Fruit fly (Drosophila melanogaster) whole organism, embryonic: ENCODE results near the gene fliI.

Experiments used
- Antp ChIP-seq: fragments of 200-800 bp; sonication (Bioruptor generic); optimal IDR thresholded peaks from 3 replicates; lab custom pipeline; 2016; ENCODE audit warnings: missing biosample characterization, missing genetic modification characterization
- Atf3 ChIP-seq: fragments of 200-800 bp; sonication (Bioruptor generic); optimal IDR thresholded peaks from 3 replicates; lab custom pipeline; 2016; ENCODE audit warnings: missing biosample characterization, missing genetic modification characterization
- Bdp1 ChIP-seq: fragments of 200-800 bp; sonication (Bioruptor generic); optimal IDR thresholded peaks from 3 replicates; lab custom pipeline; 2016; ENCODE audit warnings: missing biosample characterization, missing genetic modification characterization
- Blimp-1 ChIP-seq: fragments of 200-800 bp; sonication (Bioruptor generic); optimal IDR thresholded peaks from 3 replicates; lab custom pipeline; 2018; ENCODE audit warnings: missing biosample characterization, missing genetic modification characterization, mild to moderate bottlenecking, moderate library complexity, missing genetic modification reagents
- Bteb2 ChIP-seq: fragments of 200-800 bp; sonication (Bioruptor generic); optimal IDR thresholded peaks from 2 replicates; lab custom pipeline; 2016; ENCODE audit warnings: missing biosample characterization, missing genetic modification characterization
- CG11504 ChIP-seq: fragments of 200-800 bp; sonication (Bioruptor generic); optimal IDR thresholded peaks from 3 replicates; lab custom pipeline; 2019; ENCODE audit warnings: missing biosample characterization, mild to moderate bottlenecking, missing genetic modification characterization, moderate library complexity
- CG13424 ChIP-seq: fragments of 200-800 bp; sonication (Bioruptor generic); optimal IDR thresholded peaks from 2 replicates; lab custom pipeline; 2019; ENCODE audit warnings: missing biosample characterization, mild to moderate bottlenecking, missing genetic modification characterization, moderate library complexity
- CG13775 ChIP-seq: fragments of 200-800 bp; sonication (Bioruptor generic); optimal IDR thresholded peaks from 3 replicates; lab custom pipeline; 2017; ENCODE audit warnings: missing biosample characterization, mild to moderate bottlenecking, missing genetic modification characterization
- CG14667 ChIP-seq: fragments of 200-800 bp; sonication (Bioruptor generic); IDR thresholded peaks from 2 replicates; pipeline ENCODE4 v1.3.6; 2022; ENCODE audit warnings: missing biosample characterization, missing genetic modification characterization
- CG14965 ChIP-seq: fragments of 200-800 bp; sonication (Bioruptor generic); optimal IDR thresholded peaks from 2 replicates; lab custom pipeline; 2016; ENCODE audit warnings: missing biosample characterization, missing genetic modification characterization, borderline replicate concordance
- CG15073 ChIP-seq: fragments of 200-800 bp; sonication (Bioruptor generic); optimal IDR thresholded peaks from 2 replicates; lab custom pipeline; 2016; ENCODE audit warnings: missing biosample characterization, missing genetic modification characterization
- CG15479 ChIP-seq: fragments of 200-800 bp; sonication (Bioruptor generic); optimal IDR thresholded peaks from 3 replicates; lab custom pipeline; 2019; ENCODE audit warnings: missing biosample characterization, mild to moderate bottlenecking, missing genetic modification characterization, moderate library complexity
- CG15514 ChIP-seq: fragments of 200-800 bp; sonication (Bioruptor generic); optimal IDR thresholded peaks from 3 replicates; lab custom pipeline; 2017; ENCODE audit warnings: missing biosample characterization, missing genetic modification characterization, mild to moderate bottlenecking, moderate library complexity, missing genetic modification reagents
- CG15601 ChIP-seq: fragments of 200-800 bp; sonication (Bioruptor generic); optimal IDR thresholded peaks from 3 replicates; lab custom pipeline; 2019; ENCODE audit warnings: missing biosample characterization, mild to moderate bottlenecking, missing genetic modification characterization, moderate library complexity
- CG16863 ChIP-seq: fragments of 200-800 bp; sonication (Bioruptor generic); optimal IDR thresholded peaks from 3 replicates; lab custom pipeline; 2016; ENCODE audit warnings: missing biosample characterization, missing genetic modification characterization
- CG18764 ChIP-seq: fragments of 200-800 bp; sonication (Bioruptor generic); optimal IDR thresholded peaks from 3 replicates; lab custom pipeline; 2016; ENCODE audit warnings: missing biosample characterization, missing genetic modification characterization
- CG2129 ChIP-seq: fragments of 200-800 bp; sonication (Bioruptor generic); IDR thresholded peaks from 2 replicates; pipeline ENCODE4 v1.3.6; 2022; ENCODE audit warnings: missing biosample characterization, missing genetic modification characterization; ENCODE audit not compliant: partially characterized antibody
- CG4820 ChIP-seq: fragments of 200-800 bp; sonication (Bioruptor generic); optimal IDR thresholded peaks from 3 replicates; lab custom pipeline; 2016; ENCODE audit warnings: missing biosample characterization, missing genetic modification characterization
- CG5180 ChIP-seq: fragments of 200-800 bp; sonication (Bioruptor generic); optimal IDR thresholded peaks from 3 replicates; lab custom pipeline; 2017; ENCODE audit warnings: missing biosample characterization, missing genetic modification characterization, mild to moderate bottlenecking, moderate library complexity, missing genetic modification reagents
- CG7372 ChIP-seq: fragments of 200-800 bp; sonication (Bioruptor generic); IDR thresholded peaks from 2 replicates; pipeline ENCODE4 v1.3.6; 2022; ENCODE audit warnings: missing biosample characterization, missing genetic modification characterization
- CG7786 ChIP-seq: fragments of 200-800 bp; sonication (Bioruptor generic); optimal IDR thresholded peaks from 2 replicates; lab custom pipeline; 2016; ENCODE audit warnings: missing biosample characterization, missing genetic modification characterization
- CG9437 ChIP-seq: fragments of 200-800 bp; sonication (Bioruptor generic); optimal IDR thresholded peaks from 2 replicates; lab custom pipeline; 2018; ENCODE audit warnings: missing biosample characterization, mild to moderate bottlenecking, missing genetic modification characterization
- CoRest ChIP-seq: fragments of 200-800 bp; sonication (Bioruptor generic); optimal IDR thresholded peaks from 3 replicates; lab custom pipeline; 2018; ENCODE audit warnings: missing biosample characterization, mild to moderate bottlenecking, missing genetic modification characterization, moderate library complexity
- E2f1 ChIP-seq: fragments of 200-800 bp; sonication (Bioruptor generic); IDR thresholded peaks from 2 replicates; pipeline ENCODE4 v1.3.6; 2022; ENCODE audit warnings: missing biosample characterization, missing genetic modification characterization
- Fer2 ChIP-seq: fragments of 200-800 bp; sonication (Bioruptor generic); optimal IDR thresholded peaks from 2 replicates; lab custom pipeline; 2018; ENCODE audit warnings: missing biosample characterization, mild to moderate bottlenecking, missing genetic modification characterization, moderate library complexity
- HLHmδ ChIP-seq: fragments of 200-800 bp; sonication (Bioruptor generic); optimal IDR thresholded peaks from 2 replicates; lab custom pipeline; 2018; ENCODE audit warnings: missing biosample characterization, mild to moderate bottlenecking, missing genetic modification characterization, moderate library complexity
- Hand ChIP-seq: fragments of 200-800 bp; sonication (Bioruptor generic); optimal IDR thresholded peaks from 2 replicates; lab custom pipeline; 2017; ENCODE audit warnings: mild to moderate bottlenecking, missing biosample characterization, missing genetic modification reagents, missing genetic modification characterization
- Hey ChIP-seq: fragments of 200-800 bp; sonication (Bioruptor generic); optimal IDR thresholded peaks from 3 replicates; lab custom pipeline; 2018; ENCODE audit warnings: missing biosample characterization, mild to moderate bottlenecking, missing genetic modification characterization
- HmgD ChIP-seq: fragments of 200-800 bp; sonication (Bioruptor generic); optimal IDR thresholded peaks from 3 replicates; lab custom pipeline; 2016; ENCODE audit warnings: missing biosample characterization, missing genetic modification characterization
- ac ChIP-seq: fragments of 200-800 bp; sonication (Bioruptor generic); optimal IDR thresholded peaks from 3 replicates; lab custom pipeline; 2017; ENCODE audit warnings: missing biosample characterization, mild to moderate bottlenecking, missing genetic modification characterization
- dpn ChIP-seq, 2 experiments: fragments of 200-800 bp; sonication (Bioruptor generic); optimal IDR thresholded peaks; 3 replicates each; lab custom pipeline; 2016; ENCODE audit warnings: missing biosample characterization in 2 of 2, missing genetic modification characterization in 2 of 2
- ems ChIP-seq: fragments of 200-800 bp; sonication (Bioruptor generic); optimal IDR thresholded peaks from 3 replicates; lab custom pipeline; 2016; ENCODE audit warnings: missing biosample characterization, missing genetic modification characterization
- en ChIP-seq: fragments of 200-800 bp; sonication (Bioruptor generic); optimal IDR thresholded peaks from 2 replicates; lab custom pipeline; 2016; ENCODE audit warnings: missing biosample characterization, missing genetic modification characterization
- grn ChIP-seq: fragments of 200-800 bp; sonication (Bioruptor generic); optimal IDR thresholded peaks from 3 replicates; lab custom pipeline; 2017; ENCODE audit warnings: missing biosample characterization, missing genetic modification characterization
- jing ChIP-seq: fragments of 200-800 bp; sonication (Bioruptor generic); optimal IDR thresholded peaks from 2 replicates; lab custom pipeline; 2018; ENCODE audit warnings: missing biosample characterization, mild to moderate bottlenecking, missing genetic modification characterization
- jumu ChIP-seq: fragments of 200-800 bp; sonication (Bioruptor generic); optimal IDR thresholded peaks from 3 replicates; lab custom pipeline; 2016; ENCODE audit warnings: missing biosample characterization, missing genetic modification characterization
- nau ChIP-seq: fragments of 200-800 bp; sonication (Bioruptor generic); optimal IDR thresholded peaks from 3 replicates; lab custom pipeline; 2017; ENCODE audit warnings: missing biosample characterization, mild to moderate bottlenecking, missing genetic modification characterization, missing genetic modification reagents
- phol ChIP-seq: fragments of 200-800 bp; sonication (Bioruptor generic); optimal IDR thresholded peaks from 3 replicates; lab custom pipeline; 2018; ENCODE audit warnings: missing biosample characterization, mild to moderate bottlenecking, missing genetic modification characterization, moderate library complexity
- pum ChIP-seq: fragments of 200-800 bp; sonication (Bioruptor generic); optimal IDR thresholded peaks from 2 replicates; lab custom pipeline; 2016; ENCODE audit warnings: missing biosample characterization, missing genetic modification characterization
- pzg ChIP-seq: fragments of 200-800 bp; sonication (Bioruptor generic); optimal IDR thresholded peaks from 3 replicates; lab custom pipeline; 2018; ENCODE audit warnings: missing biosample characterization, mild to moderate bottlenecking, missing genetic modification characterization, moderate library complexity
- rib ChIP-seq: fragments of 200-800 bp; sonication (Bioruptor generic); IDR thresholded peaks from 2 replicates; pipeline ENCODE4 v1.3.6; 2022; ENCODE audit warnings: missing biosample characterization, missing genetic modification characterization
- sd ChIP-seq: fragments of 200-800 bp; sonication (Bioruptor generic); optimal IDR thresholded peaks from 3 replicates; lab custom pipeline; 2018; ENCODE audit warnings: missing biosample characterization, mild to moderate bottlenecking, missing genetic modification characterization, moderate library complexity
- seq ChIP-seq: fragments of 200-800 bp; sonication (Bioruptor generic); IDR thresholded peaks from 2 replicates; pipeline ENCODE4 v1.3.6; 2022; ENCODE audit warnings: missing biosample characterization, missing genetic modification characterization
- tna ChIP-seq: fragments of 200-800 bp; sonication (Bioruptor generic); IDR thresholded peaks from 2 replicates; pipeline ENCODE4 v1.3.6; 2022; ENCODE audit warnings: missing biosample characterization, missing genetic modification characterization; ENCODE audit not compliant: partially characterized antibody
- tup ChIP-seq: fragments of 200-800 bp; sonication (Bioruptor generic); optimal IDR thresholded peaks from 2 replicates; lab custom pipeline; 2016; ENCODE audit warnings: missing biosample characterization, mild to moderate bottlenecking, missing genetic modification characterization, moderate library complexity
- twi ChIP-seq: fragments of 200-800 bp; optimal IDR thresholded peaks from 2 replicates; lab custom pipeline; 2019; ENCODE audit warnings: missing biosample characterization, mild to moderate bottlenecking, missing genetic modification characterization, moderate library complexity
- usp ChIP-seq: fragments of >200 bp; optimal IDR thresholded peaks from 2 replicates; lab custom pipeline; 2017; ENCODE audit warnings: missing biosample characterization, missing genetic modification characterization
- vnd ChIP-seq: fragments of 200-800 bp; sonication (Bioruptor generic); IDR thresholded peaks from 3 replicates; pipeline ENCODE4 v1.3.6; 2022; ENCODE audit warnings: missing biosample characterization, missing genetic modification characterization; ENCODE audit not compliant: partially characterized antibody
- zfh1 ChIP-seq: fragments of 200-800 bp; sonication (Bioruptor generic); IDR thresholded peaks from 3 replicates; pipeline ENCODE4 v1.3.6; 2022; ENCODE audit warnings: missing biosample characterization, missing genetic modification characterization

The fliI gene

DNA sequence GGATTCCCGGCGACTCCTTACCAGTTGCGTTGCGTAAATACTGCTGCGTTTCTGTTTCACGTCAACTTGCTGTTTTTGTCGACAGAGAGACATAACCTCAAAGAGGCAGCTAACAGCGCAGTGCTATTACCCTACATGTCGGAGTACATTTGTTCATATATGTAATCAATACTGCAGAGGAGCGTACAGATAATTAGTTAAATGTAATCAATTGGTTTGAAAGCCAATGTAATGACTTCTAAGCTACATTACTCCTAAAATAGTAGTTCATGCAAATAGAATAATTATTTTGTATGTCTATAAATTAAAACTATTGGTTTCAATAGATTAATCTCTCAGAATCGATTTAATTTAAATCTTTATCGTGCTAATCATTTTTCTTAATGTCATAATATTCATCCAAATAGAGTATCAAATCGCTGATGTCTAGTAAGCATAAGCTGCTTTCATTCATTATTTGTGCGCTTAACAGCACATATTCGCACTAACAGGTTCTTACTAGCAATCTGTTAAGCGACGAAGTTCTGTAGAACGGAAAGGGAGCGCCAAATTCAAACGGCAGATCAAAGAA, 20.3 kb upstream of the fliI start, which contains the start of the genes SLIRP1 and anox (continued):
- TF ChIP-seq CG13775 (peak; percentile 87), CoRest (tag; lab: Kevin White, UChicago) (peak; percentile 96), twi (tag; lab: Kevin White, UChicago) (peak; percentile 78), phol (peak; percentile 93), CG15479 (GFP tag; lab: Kevin White, UChicago) (no peak), en (GFP tag; lab: Kevin White, UChicago) (peak; percentile 57), rib (GFP tag; lab: Robert Waterston, UW) (0 out of 2 replicates have a peak, but pooled peaks have one; percentile 33), pum (GFP tag; lab: Kevin White, UChicago) (peak; percentile 71), CG15514 (peak; percentile 68), grn (peak; percentile 39), ems (peak; percentile 54), sd (tag; lab: Kevin White, UChicago) (no peak), CG14667 (GFP tag; lab: Robert Waterston, UW) (peak; percentile 60), CG11504 (peak; percentile 91), CG13424 (tag; lab: Kevin White, UChicago) (peak; percentile 91), vnd (GFP tag; lab: Robert Waterston, UW) (no peak), CG5180 (GFP tag; lab: Kevin White, UChicago) (peak; percentile 63), E2f1 (peak; percentile 85), Fer2 (tag; lab: Kevin White, UChicago) (peak; percentile 61), jumu (GFP tag; lab: Kevin White, UChicago) (peak; percentile 67), jing (GFP tag; lab: Kevin White, UChicago) (no peak), HmgD (GFP tag; lab: Kevin White, UChicago) (peak; percentile 49), Bteb2 (GFP tag; lab: Kevin White, UChicago) (peak; percentile 81), dpn (GFP tag; optimal IDR thresholded peaks at IDR 0.05; lab: Kevin White, UChicago) (peak; percentile 78 to 87), CG2129 (no peak), pzg (GFP tag; lab: Kevin White, UChicago) (peak; percentile 41), Hey (tag; lab: Kevin White, UChicago) (no peak), Hand (GFP tag; lab: Kevin White, UChicago) (peak; percentile 79), nau (GFP tag; lab: Kevin White, UChicago) (peak; percentile 77), ac (GFP tag; lab: Kevin White, UChicago) (peak; percentile 20), CG15601 (peak; percentile 86), usp (GFP tag; lab: Kevin White, UChicago) (no peak), CG4820 (peak; percentile 72), zfh1 (GFP tag; lab: Robert Waterston, UW) (peak; percentile 62), CG7786 (GFP tag; lab: Kevin White, UChicago) (peak; percentile 79), seq (GFP tag; lab: Robert Waterston, UW) (peak; percentile 74), CG7372 (GFP tag; lab: Robert Waterston, UW) (peak; percentile 80), CG18764 (GFP tag; lab: Kevin White, UChicago) (peak; percentile 77), CG16863 (GFP tag; lab: Kevin White, UChicago) (peak; percentile 78), Bdp1 (GFP tag; lab: Kevin White, UChicago) (peak; percentile 56), CG14965 (GFP tag; lab: Kevin White, UChicago) (no peak), CG9437 (peak; percentile 97), CG15073 (peak; percentile 7), tup (no peak), Atf3 (GFP tag; lab: Kevin White, UChicago) (peak; percentile 51), Antp (GFP tag; lab: Kevin White, UChicago) (peak; percentile 65), HLHmδ (GFP tag; lab: Kevin White, UChicago) (no peak), tna (no peak), Blimp-1 (GFP tag; lab: Kevin White, UChicago) (peak; percentile 78)
